Worm (Caenorhabditis elegans): ENCODE measurements around the gene T13F2.6.
A peak's percentile ranks its signal among the peaks of the same experiment; 100 is the strongest.

T13F2.6 gene

ce11 chrIV:9801418-9801817, 23.3 kb downstream of the T13F2.6 start (continued):
- TF ChIP-seq nhr-47 (tag; optimal IDR thresholded peaks at IDR 0.05) (no peak), lsy-2 (tag; optimal IDR thresholded peaks at IDR 0.05) (no peak), ztf-4 (tag; optimal IDR thresholded peaks at IDR 0.05) (no peak), unc-98 (GFP tag; IDR thresholded peaks at IDR 0.05) (no peak), hlh-17 (GFP tag; optimal IDR thresholded peaks at IDR 0.05; ENCODE audit: borderline replicate concordance) (no peak), unc-62 (GFP tag; optimal IDR thresholded peaks at IDR 0.05) (no peak), ztf-11 (tag; optimal IDR thresholded peaks at IDR 0.05) (no peak), C16A3.4 (tag; optimal IDR thresholded peaks at IDR 0.05) (no peak), efl-1 (optimal IDR thresholded peaks at IDR 0.05) (no peak), efl-1 (GFP tag; optimal IDR thresholded peaks at IDR 0.05 in 1 of 2) (no peak), elt-3 (tag; optimal IDR thresholded peaks at IDR 0.05) (peak in 1 of 6 experiments; percentile 23)

ce11 chrIV:9802711-9803110, 24.6 kb downstream of the T13F2.6 start, which contains the start of gene fat-3:
Gene fat-3, plus strand, starts transcription at chrIV:9803023.
- TF ChIP-seq nhr-47 (tag; optimal IDR thresholded peaks at IDR 0.05) (no peak), ztf-11 (tag; optimal IDR thresholded peaks at IDR 0.05) (no peak), alr-1 (tag; optimal IDR thresholded peaks at IDR 0.05; ENCODE audit: borderline replicate concordance) (no peak), lin-14 (GFP tag; optimal IDR thresholded peaks at IDR 0.05) (peak; percentile 9), mep-1 (tag; optimal IDR thresholded peaks at IDR 0.05) (peak; percentile 3), ceh-82 (tag; optimal IDR thresholded peaks at IDR 0.05) (no peak), nhr-84 (tag; optimal IDR thresholded peaks at IDR 0.05) (no peak), xbp-1 (tag; optimal IDR thresholded peaks at IDR 0.05) (no peak), nhr-20 (tag; optimal IDR thresholded peaks at IDR 0.05) (peak; percentile 1), lsy-2 (tag; optimal IDR thresholded peaks at IDR 0.05) (peak in 1 of 2 experiments; percentile 44), rnt-1 (tag; optimal IDR thresholded peaks at IDR 0.05) (no peak), elt-2 (tag; optimal IDR thresholded peaks at IDR 0.05) (peak; percentile 71), F16B12.6 (tag; optimal IDR thresholded peaks at IDR 0.05) (no peak), dsc-1 (tag; optimal IDR thresholded peaks at IDR 0.05) (no peak), lir-3 (tag; optimal IDR thresholded peaks at IDR 0.05; ENCODE audit: poor library complexity) (no peak), ceh-63 (GFP tag; optimal IDR thresholded peaks at IDR 0.05) (no peak), snu-23 (GFP tag; optimal IDR thresholded peaks at IDR 0.05) (no peak), mef-2 (tag; optimal IDR thresholded peaks at IDR 0.05) (no peak), skn-1 (tag; optimal IDR thresholded peaks at IDR 0.05) (no peak), nhr-90 (tag; optimal IDR thresholded peaks at IDR 0.05; ENCODE audit: poor library complexity) (no peak), jun-1 (tag; optimal IDR thresholded peaks at IDR 0.05) (no peak), nhr-85 (tag) (no peak), fkh-8 (tag; optimal IDR thresholded peaks at IDR 0.05) (no peak), zip-4 (GFP tag; optimal IDR thresholded peaks at IDR 0.05) (no peak), nhr-28 (tag; optimal IDR thresholded peaks at IDR 0.05) (no peak), nhr-71 (tag; optimal IDR thresholded peaks at IDR 0.05) (peak; percentile 18), blmp-1 (tag; optimal IDR thresholded peaks at IDR 0.05) (peak; percentile 65), elt-3 (tag; optimal IDR thresholded peaks at IDR 0.05) (no peak), unc-62 (GFP tag; optimal IDR thresholded peaks at IDR 0.05) (no peak), egl-13 (tag; optimal IDR thresholded peaks at IDR 0.05) (no peak), lin-35 (GFP tag; optimal IDR thresholded peaks at IDR 0.05) (peak in 1 of 2 experiments; percentile 3), mab-9 (GFP tag; IDR thresholded peaks at IDR 0.05) (no peak), nhr-77 (tag; optimal IDR thresholded peaks at IDR 0.05) (no peak)

ce11 chrIV:9803544-9803943, 25.4 kb downstream of the T13F2.6 start:
- TF ChIP-seq elt-2 (tag; optimal IDR thresholded peaks at IDR 0.05) (peak; percentile 64), irx-1 (tag; optimal IDR thresholded peaks at IDR 0.05) (peak; percentile 17), swsn-7 (tag; optimal IDR thresholded peaks at IDR 0.05) (peak; percentile 32), unc-30 (tag; optimal IDR thresholded peaks at IDR 0.05) (no peak), jun-1 (tag; optimal IDR thresholded peaks at IDR 0.05) (peak; percentile 65), fos-1 (tag; optimal IDR thresholded peaks at IDR 0.05) (peak; percentile 64), skn-1 (tag; optimal IDR thresholded peaks at IDR 0.05) (peak; percentile 18), nhr-85 (tag) (peak; percentile 87), aly-2 (tag; optimal IDR thresholded peaks at IDR 0.05) (peak; percentile 62), mab-9 (GFP tag; IDR thresholded peaks at IDR 0.05) (no peak), mdl-1 (tag; optimal IDR thresholded peaks at IDR 0.05) (peak in 1 of 2 experiments; percentile 47), lin-14 (GFP tag; optimal IDR thresholded peaks at IDR 0.05) (peak; percentile 85), tbx-2 (tag; optimal IDR thresholded peaks at IDR 0.05) (peak; percentile 26), Y116A8C.19 (tag; optimal IDR thresholded peaks at IDR 0.05; ENCODE audit: borderline replicate concordance) (no peak), ceh-63 (GFP tag; optimal IDR thresholded peaks at IDR 0.05) (no peak), mep-1 (tag; optimal IDR thresholded peaks at IDR 0.05) (peak; percentile 87), ceh-90 (tag; optimal IDR thresholded peaks at IDR 0.05) (no peak), nhr-71 (tag; optimal IDR thresholded peaks at IDR 0.05) (peak; percentile 82), elt-3 (tag; optimal IDR thresholded peaks at IDR 0.05) (peak in 3 of 6 experiments; percentile 5 to 56 (median 33)), isw-1 (GFP tag; IDR thresholded peaks at IDR 0.05) (no peak), nhr-20 (tag; optimal IDR thresholded peaks at IDR 0.05) (peak; percentile 90), unc-130 (tag; optimal IDR thresholded peaks at IDR 0.05) (no peak)
